Worm (Caenorhabditis elegans) whole organism, L1 larva: ENCODE results near the gene toca-2.
A peak's percentile ranks its signal among the peaks of the same experiment; 100 is the strongest.

Source experiments
- ceh-82 ChIP-seq, 3 experiments: fragments of 150-350 bp in 1 of 3; sonication (generic microtip) in 2 of 3; optimal IDR thresholded peaks; 2 replicates each; lab custom pipeline; 2014 to 2017; ENCODE audit warnings: missing biosample characterization in 3 of 3, missing genetic modification characterization in 3 of 3
- efl-1 ChIP-seq, 4 experiments: fragments of 150-350 bp; optimal IDR thresholded peaks in 3 of 4; peaks in 1 of 4; 1 replicate in 1 of 4; 2 replicates in 3 of 4; lab custom pipeline; 2014; ENCODE audit warnings: missing biosample characterization in 2 of 4, missing genetic modification characterization in 2 of 4, missing genetic modification reagents in 2 of 4
- elt-2 ChIP-seq: sonication (generic microtip); optimal IDR thresholded peaks from 2 replicates; lab custom pipeline; 2016; ENCODE audit warnings: missing genetic modification characterization, mild to moderate bottlenecking, inconsistent platforms, missing compliant biosample characterization, missing genetic modification reagents
- fkh-10 ChIP-seq: sonication (generic microtip); optimal IDR thresholded peaks from 2 replicates; lab custom pipeline; 2017; ENCODE audit warnings: missing biosample characterization, missing genetic modification reagents, missing genetic modification characterization
- hlh-17 ChIP-seq: fragments of 200-800 bp; sonication (Bioruptor generic); optimal IDR thresholded peaks from 2 replicates; lab custom pipeline; 2018; ENCODE audit warnings: missing genetic modification characterization, mild to moderate bottlenecking, missing compliant biosample characterization, moderate library complexity, borderline replicate concordance
- mdl-1 ChIP-seq, 2 experiments: fragments of 150-350 bp; optimal IDR thresholded peaks; 2 replicates each; lab custom pipeline; 2014 to 2017; ENCODE audit warnings: missing biosample characterization in 2 of 2, missing genetic modification characterization in 2 of 2, inconsistent platforms in 1 of 2
- nhr-11 ChIP-seq: fragments of 150-350 bp; optimal IDR thresholded peaks from 2 replicates; lab custom pipeline; 2014; ENCODE audit warnings: missing biosample characterization, missing genetic modification characterization
- nhr-237 ChIP-seq: fragments of 150-350 bp; optimal IDR thresholded peaks from 2 replicates; lab custom pipeline; 2014; ENCODE audit warnings: missing biosample characterization, missing genetic modification characterization
- nhr-71 ChIP-seq: sonication (generic microtip); optimal IDR thresholded peaks from 2 replicates; lab custom pipeline; 2016; ENCODE audit warnings: mild to moderate bottlenecking, missing genetic modification characterization, moderate library complexity, missing compliant biosample characterization
- skn-1 ChIP-seq: fragments of 150-350 bp; optimal IDR thresholded peaks from 2 replicates; lab custom pipeline; 2014; ENCODE audit warnings: missing biosample characterization, missing genetic modification characterization
- sox-4 ChIP-seq: sonication (generic microtip); optimal IDR thresholded peaks from 2 replicates; lab custom pipeline; 2016; ENCODE audit warnings: missing genetic modification characterization, missing compliant biosample characterization
- zag-1 ChIP-seq: fragments of 150-350 bp; optimal IDR thresholded peaks from 2 replicates; lab custom pipeline; 2014; ENCODE audit warnings: missing biosample characterization, missing genetic modification characterization

ce11 chrIII:13709122-13709521 lies 46.6 kb upstream of the toca-2 start:
- TF ChIP-seq skn-1 (no peak), mdl-1 (tag; optimal IDR thresholded peaks at IDR 0.05; lab: Kevin White, UChicago) (no peak), elt-2 (tag; lab: Kevin White, UChicago) (no peak), nhr-237 (tag; lab: Kevin White, UChicago) (no peak), nhr-11 (tag; lab: Kevin White, UChicago) (no peak), hlh-17 (GFP tag; lab: Kevin White, UChicago) (no peak), ceh-82 (tag; optimal IDR thresholded peaks at IDR 0.05; lab: Kevin White, UChicago) (no peak), efl-1 (optimal IDR thresholded peaks at IDR 0.05; lab: Kevin White, UChicago) (no peak), efl-1 (GFP tag; optimal IDR thresholded peaks at IDR 0.05 in 1 of 2; lab: Kevin White, UChicago) (peak in 1 of 2 experiments; percentile 21), fkh-10 (GFP tag; lab: Kevin White, UChicago) (no peak), nhr-71 (tag; lab: Kevin White, UChicago) (no peak), zag-1 (tag; lab: Kevin White, UChicago) (no peak), sox-4 (tag; lab: Kevin White, UChicago) (no peak)
